Fruit fly (Drosophila melanogaster) whole organism, embryonic: Measurements from ENCODE around the gene CG32984.

Experiments used
- Bdp1 ChIP-seq: fragments of 200-800 bp; sonication (Bioruptor generic); optimal IDR thresholded peaks from 3 replicates; lab custom pipeline; 2016; ENCODE audit warnings: missing biosample characterization, missing genetic modification characterization
- Bteb2 ChIP-seq: fragments of 200-800 bp; sonication (Bioruptor generic); optimal IDR thresholded peaks from 2 replicates; lab custom pipeline; 2016; ENCODE audit warnings: missing biosample characterization, missing genetic modification characterization
- CG11398 ChIP-seq: fragments of 200-800 bp; sonication (Bioruptor generic); optimal IDR thresholded peaks from 2 replicates; lab custom pipeline; 2016; ENCODE audit warnings: missing biosample characterization, missing genetic modification characterization
- CG12744 ChIP-seq: fragments of 200-800 bp; sonication (Bioruptor generic); optimal IDR thresholded peaks from 2 replicates; lab custom pipeline; 2016; ENCODE audit warnings: missing biosample characterization, missing genetic modification characterization
- CG13775 ChIP-seq: fragments of 200-800 bp; sonication (Bioruptor generic); optimal IDR thresholded peaks from 3 replicates; lab custom pipeline; 2017; ENCODE audit warnings: missing biosample characterization, mild to moderate bottlenecking, missing genetic modification characterization
- CG14710 ChIP-seq: fragments of 200-800 bp; sonication (Bioruptor generic); optimal IDR thresholded peaks from 3 replicates; lab custom pipeline; 2019; ENCODE audit warnings: missing biosample characterization, mild to moderate bottlenecking, missing genetic modification characterization, moderate library complexity
- CG14965 ChIP-seq: fragments of 200-800 bp; sonication (Bioruptor generic); optimal IDR thresholded peaks from 2 replicates; lab custom pipeline; 2016; ENCODE audit warnings: missing biosample characterization, missing genetic modification characterization, borderline replicate concordance
- CG17912 ChIP-seq: fragments of 200-800 bp; sonication (Bioruptor generic); optimal IDR thresholded peaks from 2 replicates; lab custom pipeline; 2018; ENCODE audit warnings: missing biosample characterization, mild to moderate bottlenecking, missing genetic modification characterization
- CG2199 ChIP-seq: fragments of 200-800 bp; sonication (Bioruptor generic); IDR thresholded peaks from 3 replicates; pipeline ENCODE4 v1.3.6; 2022; ENCODE audit warnings: missing biosample characterization, missing genetic modification characterization
- CG30020 ChIP-seq: fragments of 200-800 bp; optimal IDR thresholded peaks from 2 replicates; lab custom pipeline; 2019; ENCODE audit warnings: missing biosample characterization, mild to moderate bottlenecking, missing genetic modification characterization, moderate library complexity
- CG30431 ChIP-seq: fragments of 200-800 bp; sonication (Bioruptor generic); optimal IDR thresholded peaks from 2 replicates; lab custom pipeline; 2017; ENCODE audit warnings: missing biosample characterization, missing genetic modification characterization
- CG32767 ChIP-seq: fragments of 200-800 bp; sonication (Bioruptor generic); IDR thresholded peaks from 2 replicates; pipeline ENCODE4 v1.3.6; 2022; ENCODE audit warnings: missing biosample characterization, missing genetic modification characterization
- CG4328 ChIP-seq: fragments of 200-800 bp; sonication (Bioruptor generic); optimal IDR thresholded peaks from 3 replicates; lab custom pipeline; 2017; ENCODE audit warnings: missing biosample characterization, missing genetic modification reagents, missing genetic modification characterization
- CG5953 ChIP-seq: fragments of 200-800 bp; sonication (Bioruptor generic); IDR thresholded peaks from 2 replicates; pipeline ENCODE4 v1.3.6; 2022; ENCODE audit warnings: missing biosample characterization, missing genetic modification characterization
- CG6683 ChIP-seq: fragments of 200-800 bp; sonication (Bioruptor generic); optimal IDR thresholded peaks from 2 replicates; lab custom pipeline; 2017; ENCODE audit warnings: missing biosample characterization, mild to moderate bottlenecking, missing genetic modification characterization, missing genetic modification reagents
- CG6689 ChIP-seq: fragments of 200-800 bp; sonication (Bioruptor generic); IDR thresholded peaks from 2 replicates; pipeline ENCODE4 v1.3.6; 2022; ENCODE audit warnings: missing biosample characterization, missing genetic modification characterization
- CG7928 ChIP-seq: fragments of 200-800 bp; sonication (Bioruptor generic); optimal IDR thresholded peaks from 2 replicates; lab custom pipeline; 2017; ENCODE audit warnings: missing biosample characterization, mild to moderate bottlenecking, missing genetic modification characterization
- CG9437 ChIP-seq: fragments of 200-800 bp; sonication (Bioruptor generic); optimal IDR thresholded peaks from 2 replicates; lab custom pipeline; 2018; ENCODE audit warnings: missing biosample characterization, mild to moderate bottlenecking, missing genetic modification characterization
- Dip2 ChIP-seq: fragments of 200-800 bp; sonication (Bioruptor generic); IDR thresholded peaks from 2 replicates; pipeline ENCODE4 v1.3.6; 2022; ENCODE audit warnings: missing biosample characterization, missing genetic modification characterization
- Elba2 ChIP-seq: fragments of 200-800 bp; sonication (Bioruptor generic); optimal IDR thresholded peaks from 3 replicates; lab custom pipeline; 2016; ENCODE audit warnings: missing biosample characterization, missing genetic modification characterization
- H2.0 ChIP-seq: fragments of 200-800 bp; sonication (Bioruptor generic); IDR thresholded peaks from 2 replicates; pipeline ENCODE4 v1.3.6; 2022; ENCODE audit warnings: missing biosample characterization, missing genetic modification characterization
- HmgZ ChIP-seq: fragments of 200-800 bp; sonication (Bioruptor generic); optimal IDR thresholded peaks from 2 replicates; lab custom pipeline; 2018; ENCODE audit warnings: missing biosample characterization, mild to moderate bottlenecking, missing genetic modification characterization
- Hr51 ChIP-seq, 2 experiments: fragments of 200-800 bp; sonication (Bioruptor generic); optimal IDR thresholded peaks; 2 replicates in 1 of 2; 3 replicates in 1 of 2; lab custom pipeline; 2016 to 2018; ENCODE audit warnings: missing biosample characterization in 2 of 2, missing genetic modification characterization in 2 of 2, mild to moderate bottlenecking in 1 of 2, moderate library complexity in 1 of 2
- Lpt ChIP-seq: fragments of >200 bp; optimal IDR thresholded peaks from 2 replicates; lab custom pipeline; 2018; ENCODE audit warnings: missing biosample characterization, missing genetic modification characterization
- Ptx1 ChIP-seq: fragments of 200-800 bp; sonication (Bioruptor generic); IDR thresholded peaks from 2 replicates; pipeline ENCODE4 v1.3.6; 2022; ENCODE audit warnings: missing biosample characterization, missing genetic modification characterization
- Rfx ChIP-seq: fragments of 200-800 bp; sonication (Bioruptor generic); IDR thresholded peaks from 2 replicates; pipeline ENCODE4 v1.3.6; 2022; ENCODE audit warnings: missing biosample characterization, missing genetic modification characterization
- Rx ChIP-seq: fragments of 200-800 bp; sonication (Bioruptor generic); IDR thresholded peaks from 2 replicates; pipeline ENCODE4 v1.3.6; 2022; ENCODE audit warnings: missing biosample characterization, missing genetic modification characterization
- Sin3A ChIP-seq: fragments of >200 bp; optimal IDR thresholded peaks from 2 replicates; lab custom pipeline; 2018
- Ssrp ChIP-seq: fragments of 200-800 bp; sonication (Bioruptor generic); optimal IDR thresholded peaks from 2 replicates; lab custom pipeline; 2018; ENCODE audit warnings: missing biosample characterization, mild to moderate bottlenecking, missing genetic modification characterization, moderate library complexity
- ac ChIP-seq: fragments of 200-800 bp; sonication (Bioruptor generic); optimal IDR thresholded peaks from 3 replicates; lab custom pipeline; 2017; ENCODE audit warnings: missing biosample characterization, mild to moderate bottlenecking, missing genetic modification characterization
- al ChIP-seq: fragments of 200-800 bp; sonication (Bioruptor generic); IDR thresholded peaks from 2 replicates; pipeline ENCODE4 v1.3.6; 2022; ENCODE audit warnings: missing biosample characterization, missing genetic modification characterization
- ase ChIP-seq: fragments of 200-800 bp; sonication (Bioruptor generic); IDR thresholded peaks from 3 replicates; pipeline ENCODE4 v1.3.6; 2022; ENCODE audit warnings: missing biosample characterization, missing genetic modification characterization
- ato ChIP-seq: fragments of 200-800 bp; sonication (Bioruptor generic); IDR thresholded peaks from 2 replicates; pipeline ENCODE4 v1.3.6; 2022; ENCODE audit warnings: missing biosample characterization, missing genetic modification characterization; ENCODE audit not compliant: partially characterized antibody
- btn ChIP-seq: fragments of 200-800 bp; sonication (Bioruptor generic); optimal IDR thresholded peaks from 2 replicates; lab custom pipeline; 2016; ENCODE audit warnings: missing biosample characterization, missing genetic modification characterization
- chn ChIP-seq: fragments of 200-800 bp; sonication (Bioruptor generic); optimal IDR thresholded peaks from 2 replicates; lab custom pipeline; 2016; ENCODE audit warnings: missing biosample characterization, missing genetic modification characterization
- cwo ChIP-seq: fragments of 200-800 bp; sonication (Bioruptor generic); optimal IDR thresholded peaks from 3 replicates; lab custom pipeline; 2017; ENCODE audit warnings: missing biosample characterization, missing genetic modification characterization, mild to moderate bottlenecking, moderate library complexity, missing genetic modification reagents
- dan ChIP-seq: fragments of 200-800 bp; sonication (Bioruptor generic); IDR thresholded peaks from 2 replicates; pipeline ENCODE4 v1.3.6; 2022; ENCODE audit warnings: missing biosample characterization, missing genetic modification characterization
- dpn ChIP-seq, 2 experiments: fragments of 200-800 bp; sonication (Bioruptor generic); optimal IDR thresholded peaks; 3 replicates each; lab custom pipeline; 2016; ENCODE audit warnings: missing biosample characterization in 2 of 2, missing genetic modification characterization in 2 of 2
- ems ChIP-seq: fragments of 200-800 bp; sonication (Bioruptor generic); optimal IDR thresholded peaks from 3 replicates; lab custom pipeline; 2016; ENCODE audit warnings: missing biosample characterization, missing genetic modification characterization
- exex ChIP-seq: fragments of 200-800 bp; sonication (Bioruptor generic); optimal IDR thresholded peaks from 4 replicates; lab custom pipeline; 2018; ENCODE audit warnings: missing biosample characterization, mild to moderate bottlenecking, missing genetic modification characterization, moderate library complexity
- eyg ChIP-seq: fragments of 200-800 bp; sonication (Bioruptor generic); optimal IDR thresholded peaks from 3 replicates; lab custom pipeline; 2016; ENCODE audit warnings: missing biosample characterization, missing genetic modification characterization
- fru ChIP-seq: fragments of >200 bp; optimal IDR thresholded peaks from 2 replicates; lab custom pipeline; 2017
- ind ChIP-seq: fragments of 200-800 bp; sonication (Bioruptor generic); optimal IDR thresholded peaks from 3 replicates; lab custom pipeline; 2016; ENCODE audit warnings: missing biosample characterization, missing genetic modification characterization
- mirr ChIP-seq: fragments of 200-800 bp; sonication (Bioruptor generic); optimal IDR thresholded peaks from 3 replicates; lab custom pipeline; 2018; ENCODE audit warnings: missing biosample characterization, mild to moderate bottlenecking, missing genetic modification characterization
- nerfin-1 ChIP-seq: fragments of 200-800 bp; sonication (Bioruptor generic); optimal IDR thresholded peaks from 3 replicates; lab custom pipeline; 2019; ENCODE audit warnings: missing biosample characterization, mild to moderate bottlenecking, missing genetic modification characterization, moderate library complexity
- p53 ChIP-seq: fragments of 200-800 bp; sonication (Bioruptor generic); optimal IDR thresholded peaks from 2 replicates; lab custom pipeline; 2016; ENCODE audit warnings: missing biosample characterization, missing genetic modification characterization
- pfk ChIP-seq: fragments of 200-800 bp; sonication (Bioruptor generic); optimal IDR thresholded peaks from 2 replicates; lab custom pipeline; 2018; ENCODE audit warnings: missing biosample characterization, mild to moderate bottlenecking, missing genetic modification characterization, moderate library complexity
- rib ChIP-seq: fragments of 200-800 bp; sonication (Bioruptor generic); IDR thresholded peaks from 2 replicates; pipeline ENCODE4 v1.3.6; 2022; ENCODE audit warnings: missing biosample characterization, missing genetic modification characterization
- tio ChIP-seq: fragments of 200-800 bp; sonication (Bioruptor generic); optimal IDR thresholded peaks from 2 replicates; lab custom pipeline; 2017; ENCODE audit warnings: missing biosample characterization, missing genetic modification characterization, inconsistent platforms
- twi ChIP-seq: fragments of 200-800 bp; optimal IDR thresholded peaks from 2 replicates; lab custom pipeline; 2019; ENCODE audit warnings: missing biosample characterization, mild to moderate bottlenecking, missing genetic modification characterization, moderate library complexity
- z ChIP-seq: fragments of 200-800 bp; sonication (Bioruptor generic); IDR thresholded peaks from 3 replicates; pipeline ENCODE4 v1.3.6; 2022; ENCODE audit warnings: missing biosample characterization, missing genetic modification characterization

The CG32984 gene

DNA sequence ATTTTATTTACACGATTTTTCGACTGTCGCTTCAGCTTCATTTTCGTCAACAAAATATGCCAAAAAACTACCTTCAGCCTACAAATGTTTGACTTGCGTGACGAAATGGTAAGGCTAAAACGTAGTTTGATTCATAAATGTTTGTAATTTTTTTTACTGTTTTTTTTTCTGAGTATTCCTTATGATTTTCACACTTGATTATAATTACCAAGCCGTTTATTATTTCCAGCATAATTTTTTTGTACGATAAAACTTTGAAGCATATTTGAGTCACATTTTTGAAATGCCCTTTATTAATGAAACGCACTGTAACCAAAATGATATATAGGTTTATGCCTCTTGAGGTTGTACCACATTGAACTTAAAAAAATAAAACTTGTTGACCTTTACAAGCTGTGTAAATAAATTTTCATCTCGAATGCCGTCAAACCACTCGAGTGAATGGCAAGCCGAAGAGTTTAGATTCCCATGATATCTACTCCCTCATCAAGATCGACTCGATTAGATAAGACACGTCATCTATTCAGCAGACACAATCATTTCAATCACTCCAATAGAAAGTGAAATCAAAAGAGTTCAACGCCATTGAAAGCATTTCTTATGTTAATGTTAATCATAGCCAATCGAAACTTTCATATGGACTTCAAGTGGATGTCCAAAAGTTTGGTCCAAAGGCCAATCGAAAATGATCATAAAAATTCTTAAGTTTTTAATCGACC is 18.0 kb downstream of the CG32984 start:
- no peak for TF ChIP-seq CG30020
- TF ChIP-seq eyg, result no peak
- no peak for TF ChIP-seq rib (GFP tag; lab: Robert Waterston, UW)
- no peak for TF ChIP-seq CG14965
- no peak for TF ChIP-seq chn (GFP tag; lab: Kevin White, UChicago)
- TF ChIP-seq CG14710 (tag; lab: Kevin White, UChicago), result peak; percentile 7
- TF ChIP-seq exex (tag; lab: Kevin White, UChicago), result no peak
- peak; percentile 21 for TF ChIP-seq ems (GFP tag; lab: Kevin White, UChicago)
- TF ChIP-seq CG7928 (GFP tag; lab: Kevin White, UChicago), result peak; percentile 4
- TF ChIP-seq dan, result no peak
- no peak for TF ChIP-seq p53
- no peak for TF ChIP-seq CG11398 (GFP tag; lab: Kevin White, UChicago)
- TF ChIP-seq pfk (GFP tag; lab: Kevin White, UChicago), result no peak
- no peak for TF ChIP-seq btn (GFP tag; lab: Kevin White, UChicago)
- TF ChIP-seq mirr, result no peak
- peak; percentile 32 for TF ChIP-seq cwo (GFP tag; lab: Kevin White, UChicago)
- peak; percentile 26 for TF ChIP-seq tio
- no peak for TF ChIP-seq Bdp1
- TF ChIP-seq Hr51 (GFP tag; optimal IDR thresholded peaks at IDR 0.05; lab: Kevin White, UChicago), result peak in 1 of 2 experiments; percentile 83
- no peak for TF ChIP-seq twi (tag; lab: Kevin White, UChicago)
- peak; percentile 62 for TF ChIP-seq Ptx1 (GFP tag; lab: Robert Waterston, UW)
- TF ChIP-seq z (GFP tag; lab: Robert Waterston, UW), result no peak
- TF ChIP-seq CG2199, result no peak
- TF ChIP-seq ase, result peak; percentile 45; the same call in 1 of the 3 replicates
- TF ChIP-seq al (GFP tag; lab: Robert Waterston, UW), result no peak
- TF ChIP-seq CG13775, result no peak
- peak; percentile 15; the same call in 1 of the 2 replicates for TF ChIP-seq H2.0
- peak; percentile 8 for TF ChIP-seq HmgZ (tag; lab: Kevin White, UChicago)
- TF ChIP-seq fru (lab: Kevin White, UChicago), result no peak
- TF ChIP-seq CG32767, result 0 out of 2 replicates have a peak, but pooled peaks have one; percentile 27
- TF ChIP-seq Sin3A (lab: Kevin White, UChicago), result no peak
- TF ChIP-seq Dip2 (GFP tag; lab: Robert Waterston, UW), result no peak
- TF ChIP-seq ac (GFP tag; lab: Kevin White, UChicago), result no peak
- TF ChIP-seq CG5953, result no peak
- TF ChIP-seq ind, result peak; percentile 42
- peak; percentile 34 to 61 for TF ChIP-seq dpn (GFP tag; optimal IDR thresholded peaks at IDR 0.05; lab: Kevin White, UChicago)
- TF ChIP-seq CG4328 (GFP tag; lab: Kevin White, UChicago), result no peak
- TF ChIP-seq CG6683 (GFP tag; lab: Kevin White, UChicago), result peak; percentile 4
- TF ChIP-seq Elba2 (GFP tag; lab: Kevin White, UChicago), result no peak
- peak; percentile 7 for TF ChIP-seq CG9437 (GFP tag; lab: Kevin White, UChicago)
- peak; percentile 34 for TF ChIP-seq Bteb2 (GFP tag; lab: Kevin White, UChicago)
- no peak for TF ChIP-seq Lpt (GFP tag; lab: Kevin White, UChicago)
- no peak for TF ChIP-seq Ssrp
- no peak for TF ChIP-seq CG30431 (GFP tag; lab: Kevin White, UChicago)
- no peak for TF ChIP-seq ato (GFP tag; lab: Robert Waterston, UW)
- peak; percentile 76 for TF ChIP-seq Rfx (GFP tag; lab: Robert Waterston, UW)
- no peak for TF ChIP-seq CG17912
- TF ChIP-seq CG12744 (GFP tag; lab: Kevin White, UChicago), result peak; percentile 23
- no peak for TF ChIP-seq Rx (GFP tag; lab: Robert Waterston, UW)
- TF ChIP-seq nerfin-1 (tag; lab: Kevin White, UChicago), result peak; percentile 24
- TF ChIP-seq CG6689 (GFP tag; lab: Robert Waterston, UW), result no peak; the same call in 1 of the 2 replicates
